Worm (Caenorhabditis elegans): ENCODE results near the gene Y76B12C.9.

Gene Y76B12C.9

ce11 chrIV:2036974-2037373 lies at the start of gene Y76B12C.9, which contains the start of gene cng-2:
Gene Y76B12C.9, minus strand, starts transcription at chrIV:2037074.
Gene cng-2, plus strand, starts transcription at chrIV:2037191.
- TF ChIP-seq ceh-14 (tag; optimal IDR thresholded peaks at IDR 0.05) (no peak), ceh-22 (tag; optimal IDR thresholded peaks at IDR 0.05) (no peak), ceh-2 (tag; optimal IDR thresholded peaks at IDR 0.05) (no peak), C38D4.7 (GFP tag; optimal IDR thresholded peaks at IDR 0.05) (no peak), pha-4 (tag; optimal IDR thresholded peaks at IDR 0.05) (no peak), unc-55 (GFP tag; optimal IDR thresholded peaks at IDR 0.05) (no peak), sox-2 (GFP tag; IDR thresholded peaks at IDR 0.05) (no peak), lin-11 (tag; optimal IDR thresholded peaks at IDR 0.05) (no peak), unc-86 (tag; optimal IDR thresholded peaks at IDR 0.05) (no peak)

ce11 chrIV:2083734-2084133 lies 46.9 kb upstream of the Y76B12C.9 start, which contains the start of gene mca-2:
Gene mca-2, plus strand, starts transcription at chrIV:2084034.
- TF ChIP-seq fkh-6 (tag; optimal IDR thresholded peaks at IDR 0.05) (no peak), K02D7.2 (tag; optimal IDR thresholded peaks at IDR 0.05) (no peak), nhr-11 (tag; optimal IDR thresholded peaks at IDR 0.05) (no peak), ceh-19 (GFP tag; optimal IDR thresholded peaks at IDR 0.05) (no peak), elt-4 (tag; optimal IDR thresholded peaks at IDR 0.05) (no peak), ceh-45 (GFP tag; IDR thresholded peaks at IDR 0.05) (no peak), ceh-48 (tag; optimal IDR thresholded peaks at IDR 0.05) (no peak), elt-2 (tag; optimal IDR thresholded peaks at IDR 0.05) (no peak), Y22D7AL.16 (tag; optimal IDR thresholded peaks at IDR 0.05) (no peak), unc-86 (tag; optimal IDR thresholded peaks at IDR 0.05) (no peak), ceh-34 (tag; optimal IDR thresholded peaks at IDR 0.05) (no peak), rnt-1 (tag; optimal IDR thresholded peaks at IDR 0.05) (no peak), ztf-16 (tag; optimal IDR thresholded peaks at IDR 0.05) (no peak), ceh-6 (GFP tag; optimal IDR thresholded peaks at IDR 0.05) (no peak), hlh-6 (tag; optimal IDR thresholded peaks at IDR 0.05) (no peak)

- TF ChIP-seq nfya-1 (tag; optimal IDR thresholded peaks at IDR 0.05) (peak; percentile 51), ref-2 (tag; optimal IDR thresholded peaks at IDR 0.05) (peak; percentile 19), tbx-2 (tag; optimal IDR thresholded peaks at IDR 0.05) (peak; percentile 13), sox-2 (GFP tag; IDR thresholded peaks at IDR 0.05) (no peak), ceh-31 (tag; optimal IDR thresholded peaks at IDR 0.05) (peak; percentile 39)
Observed at ce11 chrIV:2083146-2083545, 46.3 kb upstream of the Y76B12C.9 start.

ce11 chrIV:2080340-2080739 lies 43.5 kb upstream of the Y76B12C.9 start:
- TF ChIP-seq ets-4 (tag; optimal IDR thresholded peaks at IDR 0.05) (no peak), sox-2 (GFP tag; IDR thresholded peaks at IDR 0.05) (no peak), sdc-2 (tag; optimal IDR thresholded peaks at IDR 0.05) (no peak), K09A11.1 (tag; optimal IDR thresholded peaks at IDR 0.05; ENCODE audit: insufficient read depth) (no peak), ama-1 (optimal IDR thresholded peaks at IDR 0.05) (no peak), tbx-7 (tag; optimal IDR thresholded peaks at IDR 0.05) (no peak), mec-3 (tag; optimal IDR thresholded peaks at IDR 0.05; ENCODE audit: borderline replicate concordance) (no peak), unc-3 (GFP tag; conservative IDR thresholded peaks at IDR 0.05) (no peak), unc-3 (tag; optimal IDR thresholded peaks at IDR 0.05) (no peak), npax-4 (tag; optimal IDR thresholded peaks at IDR 0.05) (no peak), dmd-4 (tag; optimal IDR thresholded peaks at IDR 0.05; ENCODE audit: borderline replicate concordance) (no peak), ceh-19 (GFP tag; optimal IDR thresholded peaks at IDR 0.05) (no peak), pqm-1 (tag; optimal IDR thresholded peaks at IDR 0.05) (no peak), pha-2 (tag; optimal IDR thresholded peaks at IDR 0.05) (no peak)
